Worm (Caenorhabditis elegans): ENCODE results near the gene nasp-2.

DNA sequence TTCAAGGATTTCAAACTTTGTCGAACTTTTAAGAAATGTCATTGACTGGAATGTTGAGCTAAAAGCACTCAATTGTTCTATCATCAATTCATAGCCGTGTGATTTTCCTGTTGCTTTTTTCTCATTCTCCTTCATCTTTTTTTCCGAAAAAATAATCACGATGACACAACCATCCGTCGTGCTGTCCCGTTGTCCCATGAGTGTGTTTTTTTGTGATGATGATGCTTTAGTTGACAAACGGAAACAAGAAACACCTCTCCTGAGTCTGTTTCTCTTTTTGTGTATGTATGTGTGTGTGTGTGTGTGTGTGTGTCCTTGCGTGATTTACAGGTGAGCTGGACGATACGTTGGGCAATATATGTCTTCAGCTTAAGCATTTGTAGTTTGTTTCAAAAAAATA, 11.6 kb downstream of the nasp-2 start:
- no peak for TF ChIP-seq ztf-11 (tag; optimal IDR thresholded peaks at IDR 0.05)
- no peak for TF ChIP-seq pha-4 (GFP tag; IDR thresholded peaks at IDR 0.05)
- no peak for TF ChIP-seq pha-4 (tag; optimal IDR thresholded peaks at IDR 0.05)

All from whole organism, L4 larva.